Worm (Caenorhabditis elegans) whole organism, L4 larva: ENCODE measurements around the gene T13H10.2.

Source experiments
- D1046.2 ChIP-seq: fragments of 200-800 bp; sonication (Bioruptor generic); IDR thresholded peaks from 2 replicates; pipeline ENCODE4 v1.3.6; 2022; ENCODE audit warnings: missing genetic modification characterization, missing compliant biosample characterization
- R02D3.7 ChIP-seq: fragments of 150-350 bp; sonication (generic microtip); optimal IDR thresholded peaks from 3 replicates; lab custom pipeline; 2014; ENCODE audit warnings: missing biosample characterization, missing genetic modification characterization
- aly-2 ChIP-seq: sonication (generic microtip); optimal IDR thresholded peaks from 2 replicates; lab custom pipeline; 2018; ENCODE audit warnings: missing biosample characterization, missing genetic modification characterization
- ama-1 ChIP-seq: fragments of 150-350 bp; optimal IDR thresholded peaks from 2 replicates; lab custom pipeline; 2014; ENCODE audit warnings: inconsistent platforms, mixed read lengths
- dpl-1 ChIP-seq: fragments of 150-350 bp; optimal IDR thresholded peaks from 2 replicates; lab custom pipeline; 2014; ENCODE audit warnings: missing biosample characterization, missing genetic modification reagents, missing genetic modification characterization
- dve-1 ChIP-seq: sonication (generic microtip); optimal IDR thresholded peaks from 2 replicates; lab custom pipeline; 2017; ENCODE audit warnings: antibody characterized with exemption, mild to moderate bottlenecking, missing genetic modification characterization, missing compliant biosample characterization; ENCODE audit not compliant: insufficient read depth
- egl-27 ChIP-seq: sonication (generic microtip); optimal IDR thresholded peaks from 3 replicates; lab custom pipeline; 2017; ENCODE audit warnings: missing biosample characterization, missing genetic modification reagents, missing genetic modification characterization
- hlh-30 ChIP-seq: sonication (generic microtip); optimal IDR thresholded peaks from 2 replicates; lab custom pipeline; 2017; ENCODE audit warnings: antibody characterized with exemption, mild to moderate bottlenecking, missing genetic modification characterization, missing compliant biosample characterization; ENCODE audit not compliant: insufficient read depth
- jun-1 ChIP-seq: fragments of 150-350 bp; optimal IDR thresholded peaks from 2 replicates; lab custom pipeline; 2014; ENCODE audit warnings: missing biosample characterization, missing genetic modification reagents, missing genetic modification characterization
- nhr-10 ChIP-seq: fragments of 150-350 bp; optimal IDR thresholded peaks from 2 replicates; lab custom pipeline; 2014; ENCODE audit warnings: missing biosample characterization, missing genetic modification characterization
- nhr-102 ChIP-seq: sonication (generic microtip); optimal IDR thresholded peaks from 2 replicates; lab custom pipeline; 2016; ENCODE audit warnings: mild to moderate bottlenecking, missing genetic modification characterization, moderate library complexity, missing compliant biosample characterization
- nhr-28 ChIP-seq: fragments of 150-350 bp; optimal IDR thresholded peaks from 2 replicates; lab custom pipeline; 2014; ENCODE audit warnings: missing biosample characterization, missing genetic modification characterization
- unc-130 ChIP-seq: sonication (generic microtip); optimal IDR thresholded peaks from 2 replicates; lab custom pipeline; 2016; ENCODE audit warnings: missing genetic modification reagents, missing genetic modification characterization, missing compliant biosample characterization
- zag-1 ChIP-seq: fragments of 150-350 bp; optimal IDR thresholded peaks from 2 replicates; lab custom pipeline; 2014; ENCODE audit warnings: missing biosample characterization, missing genetic modification characterization

- no peak for TF ChIP-seq nhr-10 (tag; lab: Kevin White, UChicago)
- TF ChIP-seq dpl-1 (GFP tag; lab: Kevin White, UChicago), result no peak
- TF ChIP-seq unc-130 (GFP tag; lab: Kevin White, UChicago), result no peak
- no peak for TF ChIP-seq nhr-102 (tag; lab: Kevin White, UChicago)
- no peak for TF ChIP-seq aly-2 (tag; lab: Kevin White, UChicago)
- no peak for TF ChIP-seq hlh-30 (tag; lab: Kevin White, UChicago)
- TF ChIP-seq ama-1, result no peak
- TF ChIP-seq egl-27 (tag; lab: Kevin White, UChicago), result no peak
- no peak for TF ChIP-seq jun-1
- no peak for TF ChIP-seq R02D3.7 (tag; lab: Kevin White, UChicago)
- no peak for TF ChIP-seq dve-1 (tag; lab: Kevin White, UChicago)
- TF ChIP-seq D1046.2 (GFP tag; lab: Robert Waterston, UW), result no peak
- TF ChIP-seq nhr-28 (tag; lab: Kevin White, UChicago), result no peak
- no peak for TF ChIP-seq zag-1 (tag; lab: Kevin White, UChicago)
Measured at ce11 chrIV:9933580-9933979, 30.5 kb upstream of the T13H10.2 start, which contains the start of gene spe-29.
